Fruit fly (Drosophila melanogaster) whole organism, embryonic: Measurements from ENCODE around the gene CG15418.

Experiments
- Blimp-1 ChIP-seq: fragments of 200-800 bp; sonication (Bioruptor generic); optimal IDR thresholded peaks from 3 replicates; lab custom pipeline; 2018; ENCODE audit warnings: missing biosample characterization, missing genetic modification characterization, mild to moderate bottlenecking, moderate library complexity, missing genetic modification reagents
- CG10979 ChIP-seq: fragments of 200-800 bp; sonication (Bioruptor generic); optimal IDR thresholded peaks from 2 replicates; lab custom pipeline; 2018; ENCODE audit warnings: missing biosample characterization, mild to moderate bottlenecking, missing genetic modification characterization, moderate library complexity
- CG11504 ChIP-seq: fragments of 200-800 bp; sonication (Bioruptor generic); optimal IDR thresholded peaks from 3 replicates; lab custom pipeline; 2019; ENCODE audit warnings: missing biosample characterization, mild to moderate bottlenecking, missing genetic modification characterization, moderate library complexity
- CG1233 ChIP-seq: fragments of 200-800 bp; sonication (Bioruptor generic); optimal IDR thresholded peaks from 4 replicates; lab custom pipeline; 2018; ENCODE audit warnings: missing biosample characterization, mild to moderate bottlenecking, missing genetic modification characterization
- CG13624 ChIP-seq: fragments of 200-800 bp; sonication (Bioruptor generic); optimal IDR thresholded peaks from 2 replicates; lab custom pipeline; 2016; ENCODE audit warnings: missing biosample characterization, missing genetic modification characterization
- CG14710 ChIP-seq: fragments of 200-800 bp; sonication (Bioruptor generic); optimal IDR thresholded peaks from 3 replicates; lab custom pipeline; 2019; ENCODE audit warnings: missing biosample characterization, mild to moderate bottlenecking, missing genetic modification characterization, moderate library complexity
- CG1603 ChIP-seq: fragments of 200-800 bp; sonication (Bioruptor generic); optimal IDR thresholded peaks from 2 replicates; lab custom pipeline; 2019; ENCODE audit warnings: missing biosample characterization, mild to moderate bottlenecking, missing genetic modification characterization, moderate library complexity
- CG16815 ChIP-seq: fragments of 200-800 bp; sonication (Bioruptor generic); optimal IDR thresholded peaks from 3 replicates; lab custom pipeline; 2017; ENCODE audit warnings: missing biosample characterization, mild to moderate bottlenecking, missing genetic modification characterization
- CG2116 ChIP-seq: fragments of 200-800 bp; sonication (Bioruptor generic); optimal IDR thresholded peaks from 3 replicates; lab custom pipeline; 2018; ENCODE audit warnings: missing biosample characterization, mild to moderate bottlenecking, missing genetic modification characterization
- CG2875 ChIP-seq: fragments of 200-800 bp; sonication (Bioruptor generic); optimal IDR thresholded peaks from 2 replicates; lab custom pipeline; 2017; ENCODE audit warnings: missing biosample characterization, mild to moderate bottlenecking, missing genetic modification characterization, missing genetic modification reagents
- CG3407 ChIP-seq: fragments of 200-800 bp; sonication (Bioruptor generic); optimal IDR thresholded peaks from 2 replicates; lab custom pipeline; 2018; ENCODE audit warnings: missing biosample characterization, mild to moderate bottlenecking, missing genetic modification characterization
- CG43689 ChIP-seq: fragments of 200-800 bp; sonication (Bioruptor generic); IDR thresholded peaks from 2 replicates; pipeline ENCODE4 v1.3.6; 2022; ENCODE audit warnings: missing biosample characterization, missing genetic modification characterization
- CG4820 ChIP-seq: fragments of 200-800 bp; sonication (Bioruptor generic); optimal IDR thresholded peaks from 3 replicates; lab custom pipeline; 2016; ENCODE audit warnings: missing biosample characterization, missing genetic modification characterization
- CG6765 ChIP-seq: fragments of 200-800 bp; sonication (Bioruptor generic); optimal IDR thresholded peaks from 3 replicates; lab custom pipeline; 2017; ENCODE audit warnings: missing biosample characterization, mild to moderate bottlenecking, missing genetic modification characterization
- CG6854 ChIP-seq: fragments of 200-800 bp; sonication (Bioruptor generic); optimal IDR thresholded peaks from 3 replicates; lab custom pipeline; 2017; ENCODE audit warnings: missing biosample characterization, mild to moderate bottlenecking, missing genetic modification characterization
- CG7839 ChIP-seq: fragments of 200-800 bp; sonication (Bioruptor generic); optimal IDR thresholded peaks from 3 replicates; lab custom pipeline; 2018; ENCODE audit warnings: missing biosample characterization, mild to moderate bottlenecking, missing genetic modification characterization, moderate library complexity
- CG8290 ChIP-seq, 3 experiments: fragments of 200-800 bp; sonication (Bioruptor generic); optimal IDR thresholded peaks; 2 replicates each; lab custom pipeline; 2016 to 2019; ENCODE audit warnings: missing biosample characterization in 3 of 3, missing genetic modification characterization in 3 of 3, mild to moderate bottlenecking in 2 of 3, moderate library complexity in 1 of 3
- CG8388 ChIP-seq: fragments of 200-800 bp; sonication (Bioruptor generic); optimal IDR thresholded peaks from 2 replicates; lab custom pipeline; 2019; ENCODE audit warnings: missing biosample characterization, mild to moderate bottlenecking, missing genetic modification characterization, moderate library complexity
- CG9727 ChIP-seq: fragments of 200-800 bp; sonication (Bioruptor generic); optimal IDR thresholded peaks from 3 replicates; lab custom pipeline; 2017; ENCODE audit warnings: missing biosample characterization, mild to moderate bottlenecking, missing genetic modification characterization
- E2f2 ChIP-seq: fragments of 200-800 bp; sonication (Bioruptor generic); IDR thresholded peaks from 2 replicates; pipeline ENCODE4 v1.3.6; 2022; ENCODE audit warnings: missing biosample characterization, missing genetic modification characterization
- Ets65A ChIP-seq: fragments of 200-800 bp; sonication (Bioruptor generic); peaks from one replicate; lab custom pipeline; 2016; ENCODE audit warnings: missing biosample characterization, missing genetic modification characterization
- Hand ChIP-seq: fragments of 200-800 bp; sonication (Bioruptor generic); optimal IDR thresholded peaks from 2 replicates; lab custom pipeline; 2017; ENCODE audit warnings: mild to moderate bottlenecking, missing biosample characterization, missing genetic modification reagents, missing genetic modification characterization
- Hmx ChIP-seq: fragments of 200-800 bp; sonication (Bioruptor generic); optimal IDR thresholded peaks from 2 replicates; lab custom pipeline; 2016; ENCODE audit warnings: missing biosample characterization, missing genetic modification characterization
- Lpt ChIP-seq: fragments of >200 bp; optimal IDR thresholded peaks from 2 replicates; lab custom pipeline; 2018; ENCODE audit warnings: missing biosample characterization, missing genetic modification characterization
- Med ChIP-seq: fragments of 200-800 bp; sonication (Bioruptor generic); peaks from one replicate; lab custom pipeline; 2016; ENCODE audit warnings: missing biosample characterization, missing genetic modification characterization, mild to moderate bottlenecking, inconsistent platforms, moderate library complexity
- Sox102F ChIP-seq: fragments of 200-800 bp; sonication (Bioruptor generic); optimal IDR thresholded peaks from 2 replicates; lab custom pipeline; 2018; ENCODE audit warnings: missing biosample characterization, mild to moderate bottlenecking, missing genetic modification characterization, moderate library complexity
- Tbp ChIP-seq: fragments of >200 bp; optimal IDR thresholded peaks from 2 replicates; lab custom pipeline; 2018; ENCODE audit warnings: missing biosample characterization, missing genetic modification characterization
- az2 ChIP-seq: fragments of 200-800 bp; sonication (Bioruptor generic); optimal IDR thresholded peaks from 3 replicates; lab custom pipeline; 2016; ENCODE audit warnings: missing biosample characterization, missing genetic modification characterization
- br ChIP-seq: fragments of >200 bp; optimal IDR thresholded peaks from 2 replicates; lab custom pipeline; 2017
- ci ChIP-seq: fragments of 200-800 bp; sonication (Bioruptor generic); IDR thresholded peaks from 3 replicates; pipeline ENCODE4 v1.3.6; 2022; ENCODE audit warnings: missing biosample characterization, missing genetic modification characterization
- cwo ChIP-seq: fragments of 200-800 bp; sonication (Bioruptor generic); optimal IDR thresholded peaks from 3 replicates; lab custom pipeline; 2017; ENCODE audit warnings: missing biosample characterization, missing genetic modification characterization, mild to moderate bottlenecking, moderate library complexity, missing genetic modification reagents
- dmrt11E ChIP-seq: fragments of 200-800 bp; sonication (Bioruptor generic); optimal IDR thresholded peaks from 3 replicates; lab custom pipeline; 2018; ENCODE audit warnings: missing biosample characterization, mild to moderate bottlenecking, missing genetic modification characterization, moderate library complexity
- eve ChIP-seq, 2 experiments: fragments of >200 bp; optimal IDR thresholded peaks; 2 replicates each; lab custom pipeline; 2017; ENCODE audit warnings: missing biosample characterization in 2 of 2, missing genetic modification characterization in 2 of 2
- ewg ChIP-seq: fragments of 200-800 bp; sonication (Bioruptor generic); optimal IDR thresholded peaks from 3 replicates; lab custom pipeline; 2017; ENCODE audit warnings: mild to moderate bottlenecking, missing biosample characterization, missing genetic modification reagents, missing genetic modification characterization
- fd102C ChIP-seq: fragments of 200-800 bp; sonication (Bioruptor generic); optimal IDR thresholded peaks from 2 replicates; lab custom pipeline; 2018; ENCODE audit warnings: missing biosample characterization, mild to moderate bottlenecking, missing genetic modification characterization, moderate library complexity
- fd3F ChIP-seq: fragments of 200-800 bp; sonication (Bioruptor generic); optimal IDR thresholded peaks from 2 replicates; lab custom pipeline; 2018; ENCODE audit warnings: missing biosample characterization, mild to moderate bottlenecking, missing genetic modification characterization, moderate library complexity
- ftz-f1 ChIP-seq: fragments of 200-800 bp; sonication (Bioruptor generic); optimal IDR thresholded peaks from 2 replicates; lab custom pipeline; 2016; ENCODE audit warnings: missing biosample characterization, missing genetic modification characterization
- gem ChIP-seq: fragments of 200-800 bp; sonication (Bioruptor generic); optimal IDR thresholded peaks from 2 replicates; lab custom pipeline; 2019; ENCODE audit warnings: missing biosample characterization, mild to moderate bottlenecking, missing genetic modification characterization, moderate library complexity
- gsb-n ChIP-seq: fragments of 200-800 bp; sonication (Bioruptor generic); optimal IDR thresholded peaks from 3 replicates; lab custom pipeline; 2018; ENCODE audit warnings: missing biosample characterization, mild to moderate bottlenecking, missing genetic modification characterization
- knrl ChIP-seq: fragments of 200-800 bp; sonication (Bioruptor generic); IDR thresholded peaks from 3 replicates; pipeline ENCODE4 v1.3.6; 2022; ENCODE audit warnings: missing biosample characterization, missing genetic modification characterization; ENCODE audit not compliant: partially characterized antibody
- lilli ChIP-seq: fragments of 200-800 bp; sonication (Bioruptor generic); optimal IDR thresholded peaks from 3 replicates; lab custom pipeline; 2016; ENCODE audit warnings: missing biosample characterization, missing genetic modification characterization
- oc ChIP-seq: fragments of 200-800 bp; sonication (Bioruptor generic); optimal IDR thresholded peaks from 2 replicates; lab custom pipeline; 2018; ENCODE audit warnings: missing biosample characterization, mild to moderate bottlenecking, missing genetic modification characterization, moderate library complexity
- rib ChIP-seq: fragments of 200-800 bp; sonication (Bioruptor generic); IDR thresholded peaks from 2 replicates; pipeline ENCODE4 v1.3.6; 2022; ENCODE audit warnings: missing biosample characterization, missing genetic modification characterization
- sc ChIP-seq, 3 experiments: fragments of >200 bp in 2 of 3; fragments of 200-800 bp in 1 of 3; sonication (Bioruptor generic) in 1 of 3; optimal IDR thresholded peaks; 2 replicates in 2 of 3; 3 replicates in 1 of 3; lab custom pipeline; 2017; ENCODE audit warnings: mild to moderate bottlenecking in 1 of 3, missing biosample characterization in 1 of 3, missing genetic modification characterization in 1 of 3, missing genetic modification reagents in 1 of 3
- sens ChIP-seq: fragments of 200-800 bp; sonication (Bioruptor generic); peaks from one replicate; lab custom pipeline; 2016; ENCODE audit warnings: missing biosample characterization, missing genetic modification characterization
- trh ChIP-seq: fragments of 200-800 bp; sonication (Bioruptor generic); optimal IDR thresholded peaks from 2 replicates; lab custom pipeline; 2016; ENCODE audit warnings: missing biosample characterization, missing genetic modification characterization
- wek ChIP-seq: fragments of 200-800 bp; sonication (Bioruptor generic); optimal IDR thresholded peaks from 3 replicates; lab custom pipeline; 2018; ENCODE audit warnings: missing biosample characterization, mild to moderate bottlenecking, missing genetic modification characterization, moderate library complexity
- z ChIP-seq: fragments of 200-800 bp; sonication (Bioruptor generic); IDR thresholded peaks from 3 replicates; pipeline ENCODE4 v1.3.6; 2022; ENCODE audit warnings: missing biosample characterization, missing genetic modification characterization

The CG15418 gene

dm6 chr2L:3575679-3576442 is 45.6 kb downstream of the CG15418 start, which contains the start of gene CG43815 (continued):
- TF ChIP-seq sc (optimal IDR thresholded peaks at IDR 0.05; lab: Kevin White, UChicago) (no peak), sc (GFP tag; optimal IDR thresholded peaks at IDR 0.05; lab: Kevin White, UChicago) (no peak), CG7839 (tag; lab: Kevin White, UChicago) (peak; percentile 1), CG4820 (GFP tag; lab: Kevin White, UChicago) (no peak), sens (GFP tag; lab: Kevin White, UChicago) (peak; percentile 84), az2 (no peak), CG1233 (GFP tag; lab: Kevin White, UChicago) (no peak), CG13624 (no peak), CG8290 (GFP tag; optimal IDR thresholded peaks at IDR 0.05; lab: Kevin White, UChicago) (no peak), CG8290 (tag; optimal IDR thresholded peaks at IDR 0.05; lab: Kevin White, UChicago) (no peak), lilli (GFP tag; lab: Kevin White, UChicago) (no peak), Hand (GFP tag; lab: Kevin White, UChicago) (no peak), CG10979 (tag; lab: Kevin White, UChicago) (peak; percentile 52), fd102C (GFP tag; lab: Kevin White, UChicago) (no peak), CG16815 (GFP tag; lab: Kevin White, UChicago) (no peak), br (lab: Kevin White, UChicago) (no peak), Tbp (no peak), CG9727 (peak; percentile 31), fd3F (GFP tag; lab: Kevin White, UChicago) (no peak), ftz-f1 (GFP tag; lab: Kevin White, UChicago) (no peak), CG43689 (GFP tag; lab: Robert Waterston, UW) (no peak), trh (GFP tag; lab: Kevin White, UChicago) (no peak), Ets65A (GFP tag; lab: Kevin White, UChicago) (peak; percentile 20), CG1603 (tag; lab: Kevin White, UChicago) (peak; percentile 5), rib (GFP tag; lab: Robert Waterston, UW) (no peak), E2f2 (0 out of 2 replicates have a peak, but pooled peaks have one; percentile 10), gem (peak; percentile 58), Blimp-1 (GFP tag; lab: Kevin White, UChicago) (peak; percentile 9), ci (GFP tag; lab: Robert Waterston, UW) (peak; percentile 10; the same call in 1 of the 3 replicates), eve (GFP tag; optimal IDR thresholded peaks at IDR 0.05; lab: Kevin White, UChicago) (no peak), cwo (GFP tag; lab: Kevin White, UChicago) (no peak), Sox102F (no peak), ewg (GFP tag; lab: Kevin White, UChicago) (no peak), CG3407 (GFP tag; lab: Kevin White, UChicago) (peak; percentile 15), gsb-n (no peak), CG2875 (GFP tag; lab: Kevin White, UChicago) (peak; percentile 33), CG6854 (no peak), Med (peak; percentile 59), CG11504 (tag; lab: Kevin White, UChicago) (peak; percentile 67), CG8388 (GFP tag; lab: Kevin White, UChicago) (no peak), CG2116 (GFP tag; lab: Kevin White, UChicago) (no peak), dmrt11E (tag; lab: Kevin White, UChicago) (peak; percentile 53), wek (GFP tag; lab: Kevin White, UChicago) (peak; percentile 48), CG14710 (peak; percentile 36), Hmx (GFP tag; lab: Kevin White, UChicago) (no peak), z (GFP tag; lab: Robert Waterston, UW) (0 out of 3 replicates have a peak, but pooled peaks have one; percentile 57), Lpt (GFP tag; lab: Kevin White, UChicago) (no peak), knrl (no peak), oc (tag; lab: Kevin White, UChicago) (no peak), CG6765 (no peak)
